Worm (Caenorhabditis elegans) whole organism, L4 larva: Measurements from ENCODE around the gene B0303.16.
A peak's percentile ranks its signal among the peaks of the same experiment; 100 is the strongest.

Experiments used
- T20F7.1 ChIP-seq: fragments of 200-800 bp; sonication (Bioruptor generic); optimal IDR thresholded peaks from 2 replicates; lab custom pipeline; 2018; ENCODE audit warnings: mild to moderate bottlenecking, missing genetic modification characterization, missing compliant biosample characterization
- aly-2 ChIP-seq: sonication (generic microtip); optimal IDR thresholded peaks from 2 replicates; lab custom pipeline; 2018; ENCODE audit warnings: missing biosample characterization, missing genetic modification characterization
- ceh-82 ChIP-seq: sonication (generic microtip); optimal IDR thresholded peaks from 2 replicates; lab custom pipeline; 2017; ENCODE audit warnings: missing biosample characterization, missing genetic modification characterization
- daf-12 ChIP-seq: fragments of 150-350 bp; optimal IDR thresholded peaks from 2 replicates; lab custom pipeline; 2014; ENCODE audit warnings: missing biosample characterization, missing genetic modification reagents, missing genetic modification characterization
- daf-16 ChIP-seq, 3 experiments: sonication (generic microtip); optimal IDR thresholded peaks; 2 replicates each; lab custom pipeline; 2016 to 2017; ENCODE audit warnings: missing genetic modification characterization in 3 of 3, missing genetic modification reagents in 3 of 3, mild to moderate bottlenecking in 2 of 3, missing compliant biosample characterization in 2 of 3, missing biosample characterization in 1 of 3, moderate library complexity in 1 of 3
- dve-1 ChIP-seq: sonication (generic microtip); optimal IDR thresholded peaks from 2 replicates; lab custom pipeline; 2017; ENCODE audit warnings: antibody characterized with exemption, mild to moderate bottlenecking, missing genetic modification characterization, missing compliant biosample characterization; ENCODE audit not compliant: insufficient read depth
- fkh-10 ChIP-seq: fragments of 150-350 bp; optimal IDR thresholded peaks from 2 replicates; lab custom pipeline; 2014; ENCODE audit warnings: missing biosample characterization, missing genetic modification reagents, missing genetic modification characterization
- gei-8 ChIP-seq: fragments of 200-800 bp; sonication (Bioruptor generic); optimal IDR thresholded peaks from 2 replicates; lab custom pipeline; 2018; ENCODE audit warnings: mild to moderate bottlenecking, missing genetic modification characterization, missing compliant biosample characterization
- mdl-1 ChIP-seq, 2 experiments: fragments of 150-350 bp in 1 of 2; sonication (generic microtip) in 1 of 2; optimal IDR thresholded peaks; 2 replicates each; lab custom pipeline; 2014 to 2017; ENCODE audit warnings: missing biosample characterization in 2 of 2, missing genetic modification characterization in 2 of 2
- mep-1 ChIP-seq: fragments of 150-350 bp; sonication (generic microtip); optimal IDR thresholded peaks from 3 replicates; lab custom pipeline; 2014; ENCODE audit warnings: missing biosample characterization, missing genetic modification characterization
- nhr-28 ChIP-seq: fragments of 150-350 bp; optimal IDR thresholded peaks from 2 replicates; lab custom pipeline; 2014; ENCODE audit warnings: missing biosample characterization, missing genetic modification characterization
- unc-130 ChIP-seq: sonication (generic microtip); optimal IDR thresholded peaks from 2 replicates; lab custom pipeline; 2016; ENCODE audit warnings: missing genetic modification reagents, missing genetic modification characterization, missing compliant biosample characterization
- zag-1 ChIP-seq: fragments of 150-350 bp; optimal IDR thresholded peaks from 2 replicates; lab custom pipeline; 2014; ENCODE audit warnings: missing biosample characterization, missing genetic modification characterization
- zfp-2 ChIP-seq: sonication (generic microtip); optimal IDR thresholded peaks from 2 replicates; lab custom pipeline; 2016; ENCODE audit warnings: mild to moderate bottlenecking, missing genetic modification characterization, missing compliant biosample characterization

ce11 chrIII:8744765-8745164 is 39.9 kb downstream of the B0303.16 start:
- TF ChIP-seq dve-1 (tag; lab: Kevin White, UChicago) (no peak), gei-8 (GFP tag; lab: Kevin White, UChicago) (no peak), daf-12 (tag; lab: Kevin White, UChicago) (no peak), zfp-2 (tag; lab: Kevin White, UChicago) (no peak), unc-130 (GFP tag; lab: Kevin White, UChicago) (no peak), daf-16 (GFP tag; optimal IDR thresholded peaks at IDR 0.05; lab: Kevin White, UChicago) (no peak), daf-16 (tag; optimal IDR thresholded peaks at IDR 0.05; lab: Kevin White, UChicago) (no peak), nhr-28 (tag; lab: Kevin White, UChicago) (no peak), aly-2 (no peak), fkh-10 (GFP tag; lab: Kevin White, UChicago) (peak; percentile 76), mdl-1 (tag; optimal IDR thresholded peaks at IDR 0.05; lab: Kevin White, UChicago) (no peak), T20F7.1 (no peak), ceh-82 (tag; lab: Kevin White, UChicago) (no peak), zag-1 (tag; lab: Kevin White, UChicago) (no peak), mep-1 (tag; lab: Kevin White, UChicago) (no peak)
